Fruit fly (Drosophila melanogaster) whole organism, prepupa: ENCODE measurements around the gene CG42237.

Experiments used
- Blimp-1 ChIP-seq: fragments of 200-800 bp; sonication (Bioruptor generic); optimal IDR thresholded peaks from 3 replicates; lab custom pipeline; 2017; ENCODE audit warnings: missing biosample characterization, missing genetic modification characterization, mild to moderate bottlenecking, moderate library complexity, missing genetic modification reagents
- CG10631 ChIP-seq: fragments of 200-800 bp; sonication (Bioruptor generic); optimal IDR thresholded peaks from 2 replicates; lab custom pipeline; 2016; ENCODE audit warnings: missing biosample characterization, missing genetic modification characterization
- CG11294 ChIP-seq: fragments of 200-800 bp; sonication (Bioruptor generic); IDR thresholded peaks from 2 replicates; pipeline ENCODE4 v1.3.6; 2022; ENCODE audit warnings: missing biosample characterization, missing genetic modification characterization
- CG15336 ChIP-seq: fragments of 200-800 bp; sonication (Bioruptor generic); IDR thresholded peaks from 2 replicates; pipeline ENCODE4 v1.3.6; 2022; ENCODE audit warnings: missing biosample characterization, missing genetic modification characterization
- CG16779 ChIP-seq: fragments of 200-800 bp; sonication (Bioruptor generic); optimal IDR thresholded peaks from 3 replicates; lab custom pipeline; 2017; ENCODE audit warnings: missing biosample characterization, mild to moderate bottlenecking, missing genetic modification characterization
- CG31627 ChIP-seq: fragments of 200-800 bp; sonication (Bioruptor generic); optimal IDR thresholded peaks from 3 replicates; lab custom pipeline; 2016; ENCODE audit warnings: missing biosample characterization, missing genetic modification characterization
- CG32006 ChIP-seq: fragments of 200-800 bp; sonication (Bioruptor generic); optimal IDR thresholded peaks from 3 replicates; lab custom pipeline; 2017; ENCODE audit warnings: missing biosample characterization, mild to moderate bottlenecking, missing genetic modification characterization
- CG3919 ChIP-seq: fragments of 200-800 bp; sonication (Bioruptor generic); optimal IDR thresholded peaks from 3 replicates; lab custom pipeline; 2016; ENCODE audit warnings: missing biosample characterization, missing genetic modification characterization
- CG4318 ChIP-seq: fragments of 200-800 bp; sonication (Bioruptor generic); optimal IDR thresholded peaks from 3 replicates; lab custom pipeline; 2017; ENCODE audit warnings: missing biosample characterization, mild to moderate bottlenecking, missing genetic modification characterization
- CG6163 ChIP-seq: fragments of 200-800 bp; sonication (Bioruptor generic); IDR thresholded peaks from 3 replicates; pipeline ENCODE4 v1.3.6; 2022; ENCODE audit warnings: missing biosample characterization, missing genetic modification characterization
- CG6276 ChIP-seq: fragments of 200-800 bp; sonication (Bioruptor generic); optimal IDR thresholded peaks from 2 replicates; lab custom pipeline; 2017; ENCODE audit warnings: missing biosample characterization, mild to moderate bottlenecking, missing genetic modification characterization
- CG6854 ChIP-seq: fragments of 200-800 bp; sonication (Bioruptor generic); optimal IDR thresholded peaks from 2 replicates; lab custom pipeline; 2017; ENCODE audit warnings: missing biosample characterization, mild to moderate bottlenecking, missing genetic modification characterization
- CG7368 ChIP-seq: fragments of 200-800 bp; sonication (Bioruptor generic); optimal IDR thresholded peaks from 3 replicates; lab custom pipeline; 2016; ENCODE audit warnings: missing biosample characterization, missing genetic modification characterization
- CG8119 ChIP-seq: fragments of 200-800 bp; sonication (Bioruptor generic); IDR thresholded peaks from 3 replicates; pipeline ENCODE4 v1.3.6; 2022; ENCODE audit warnings: missing biosample characterization, missing genetic modification characterization
- Eip75B ChIP-seq: fragments of 200-800 bp; sonication (Bioruptor generic); optimal IDR thresholded peaks from 3 replicates; lab custom pipeline; 2016; ENCODE audit warnings: missing biosample characterization, missing genetic modification characterization
- Eip78C ChIP-seq: fragments of 200-800 bp; sonication (Bioruptor generic); peaks from one replicate; lab custom pipeline; 2016; ENCODE audit warnings: missing biosample characterization, missing genetic modification characterization
- Eip93F ChIP-seq: fragments of 200-800 bp; sonication (Bioruptor generic); optimal IDR thresholded peaks from 2 replicates; lab custom pipeline; 2016; ENCODE audit warnings: missing biosample characterization, mild to moderate bottlenecking, missing genetic modification characterization
- Gug ChIP-seq: fragments of 200-800 bp; sonication (Bioruptor generic); IDR thresholded peaks from 2 replicates; pipeline ENCODE4 v1.3.6; 2022; ENCODE audit warnings: missing biosample characterization, missing genetic modification characterization
- Hr38 ChIP-seq: sonication (Bioruptor generic); optimal IDR thresholded peaks from 2 replicates; lab custom pipeline; 2016; ENCODE audit warnings: missing biosample characterization, missing genetic modification characterization
- Hr39 ChIP-seq: fragments of 200-800 bp; sonication (Bioruptor generic); optimal IDR thresholded peaks from 2 replicates; lab custom pipeline; 2016; ENCODE audit warnings: missing biosample characterization, missing genetic modification characterization
- Hr4 ChIP-seq: fragments of 200-800 bp; sonication (Bioruptor generic); optimal IDR thresholded peaks from 3 replicates; lab custom pipeline; 2016; ENCODE audit warnings: missing biosample characterization, missing genetic modification characterization
- Lpt ChIP-seq: fragments of 200-800 bp; sonication (Bioruptor generic); optimal IDR thresholded peaks from 3 replicates; lab custom pipeline; 2016; ENCODE audit warnings: missing biosample characterization, missing genetic modification characterization
- OdsH ChIP-seq: fragments of 200-800 bp; sonication (Bioruptor generic); optimal IDR thresholded peaks from 3 replicates; lab custom pipeline; 2016; ENCODE audit warnings: missing biosample characterization, missing genetic modification characterization
- Sox102F ChIP-seq: fragments of 200-800 bp; sonication (Bioruptor generic); optimal IDR thresholded peaks from 2 replicates; lab custom pipeline; 2016; ENCODE audit warnings: missing biosample characterization, mild to moderate bottlenecking, missing genetic modification characterization
- achi ChIP-seq: fragments of 200-800 bp; sonication (Bioruptor generic); optimal IDR thresholded peaks from 3 replicates; lab custom pipeline; 2016; ENCODE audit warnings: missing biosample characterization, missing genetic modification characterization
- acj6 ChIP-seq: fragments of 200-800 bp; sonication (Bioruptor generic); optimal IDR thresholded peaks from 3 replicates; lab custom pipeline; 2016; ENCODE audit warnings: missing biosample characterization, missing genetic modification characterization
- cyc ChIP-seq: fragments of 200-800 bp; sonication (Bioruptor generic); optimal IDR thresholded peaks from 3 replicates; lab custom pipeline; 2016; ENCODE audit warnings: missing biosample characterization, missing genetic modification characterization
- dac ChIP-seq: fragments of 200-800 bp; sonication (Bioruptor generic); optimal IDR thresholded peaks from 2 replicates; lab custom pipeline; 2017; ENCODE audit warnings: missing biosample characterization, mild to moderate bottlenecking, missing genetic modification characterization
- dsx ChIP-seq: fragments of 200-800 bp; optimal IDR thresholded peaks from 3 replicates; lab custom pipeline; 2019; ENCODE audit warnings: missing biosample characterization, mild to moderate bottlenecking, missing genetic modification characterization, moderate library complexity; ENCODE audit not compliant: poor library complexity, severe bottlenecking
- eg ChIP-seq: fragments of 200-800 bp; sonication (Bioruptor generic); IDR thresholded peaks from 3 replicates; pipeline ENCODE4 v1.3.6; 2022; ENCODE audit warnings: missing biosample characterization, missing genetic modification characterization
- esn ChIP-seq: fragments of 200-800 bp; sonication (Bioruptor generic); optimal IDR thresholded peaks from 2 replicates; lab custom pipeline; 2016; ENCODE audit warnings: missing biosample characterization, mild to moderate bottlenecking, missing genetic modification characterization, moderate library complexity
- fkh ChIP-seq: fragments of 200-800 bp; sonication (Bioruptor generic); optimal IDR thresholded peaks from 3 replicates; lab custom pipeline; 2017; ENCODE audit warnings: missing biosample characterization, mild to moderate bottlenecking, missing genetic modification characterization, moderate library complexity
- lz ChIP-seq: fragments of 200-800 bp; sonication (Bioruptor generic); optimal IDR thresholded peaks from 3 replicates; lab custom pipeline; 2016; ENCODE audit warnings: missing biosample characterization, missing genetic modification characterization
- salr ChIP-seq, 2 experiments: fragments of 200-800 bp; sonication (Bioruptor generic); optimal IDR thresholded peaks; 3 replicates each; lab custom pipeline; 2016 to 2018; ENCODE audit warnings: missing biosample characterization in 2 of 2, missing genetic modification characterization in 2 of 2, mild to moderate bottlenecking in 1 of 2
- svp ChIP-seq: fragments of 200-800 bp; sonication (Bioruptor generic); peaks from one replicate; lab custom pipeline; 2016; ENCODE audit warnings: missing biosample characterization, missing genetic modification characterization
- topi ChIP-seq: fragments of 200-800 bp; sonication (Bioruptor generic); optimal IDR thresholded peaks from 3 replicates; lab custom pipeline; 2016; ENCODE audit warnings: missing biosample characterization, missing genetic modification characterization

Gene CG42237

DNA sequence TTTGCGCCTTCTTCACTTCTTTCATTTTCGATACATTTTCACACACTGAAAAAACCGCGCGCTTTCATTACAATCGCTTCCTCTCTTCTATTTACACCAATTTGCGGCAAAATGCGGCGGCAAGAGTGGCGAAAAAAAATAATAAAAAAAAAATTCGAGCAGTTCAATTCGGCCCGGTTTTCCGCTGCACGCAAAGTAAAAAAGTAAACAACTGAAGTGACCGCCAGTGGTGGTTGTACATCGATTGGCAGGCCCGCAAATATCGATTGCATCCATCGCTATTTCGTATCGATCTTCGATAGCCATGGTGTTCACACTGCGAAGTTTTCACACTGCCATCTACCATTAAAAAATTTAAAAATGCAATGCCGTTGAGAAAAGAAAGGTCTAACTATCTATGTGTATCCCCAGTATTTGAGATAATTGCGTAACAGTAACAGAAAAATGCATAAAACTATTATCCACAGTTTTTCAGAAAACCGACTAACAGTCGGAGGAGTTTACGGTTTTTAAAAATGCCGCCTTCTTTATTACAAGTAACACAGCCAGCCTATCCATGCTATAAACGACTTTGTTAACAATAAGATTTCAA is 2.6 kb upstream of the CG42237 start, which contains the start of gene Chpf (continued):
- TF ChIP-seq CG6854 (GFP tag; lab: Kevin White, UChicago) (no peak), cyc (GFP tag; lab: Kevin White, UChicago) (no peak), CG7368 (GFP tag; lab: Kevin White, UChicago) (no peak), Hr4 (GFP tag; lab: Kevin White, UChicago) (no peak), Lpt (GFP tag; lab: Kevin White, UChicago) (no peak), Hr38 (no peak), CG15336 (GFP tag; lab: Robert Waterston, UW) (no peak; the same call in 1 of the 2 replicates), topi (GFP tag; lab: Kevin White, UChicago) (peak; percentile 7), CG11294 (GFP tag; lab: Robert Waterston, UW) (no peak), Sox102F (GFP tag; lab: Kevin White, UChicago) (no peak), salr (GFP tag; optimal IDR thresholded peaks at IDR 0.05; lab: Kevin White, UChicago) (no peak), fkh (GFP tag; lab: Kevin White, UChicago) (peak; percentile 73), CG3919 (GFP tag; lab: Kevin White, UChicago) (no peak), Eip75B (GFP tag; lab: Kevin White, UChicago) (peak; percentile 7)

DNA sequence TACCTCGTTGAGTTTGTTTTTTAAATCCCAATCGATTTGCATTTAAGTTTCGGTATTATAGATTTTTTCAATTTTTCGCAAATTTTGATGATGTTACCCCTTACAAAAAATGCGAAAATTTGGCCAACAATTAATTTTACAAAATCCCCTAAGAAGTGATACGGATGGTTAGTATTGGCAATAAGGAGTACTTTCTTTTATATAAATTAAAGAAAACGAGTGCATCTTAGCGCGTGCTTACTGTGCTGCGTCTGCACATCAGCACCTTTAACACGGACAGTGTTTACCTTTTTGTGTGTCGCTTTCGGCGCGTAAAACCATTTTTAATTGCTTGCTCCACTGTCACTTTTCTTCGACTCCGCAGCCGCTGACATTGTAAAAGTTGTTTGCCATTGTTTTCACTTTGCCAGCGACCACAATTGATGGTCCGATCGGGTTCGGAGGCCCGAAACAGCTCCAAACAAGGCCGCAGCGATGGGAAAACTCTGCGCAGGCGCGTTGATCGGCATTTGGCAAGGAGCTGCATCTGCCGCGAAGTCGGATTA is 996 bp upstream of the CG42237 start:
- peak; percentile 52 for TF ChIP-seq Eip78C (GFP tag; lab: Kevin White, UChicago)
- no peak for TF ChIP-seq CG6854 (GFP tag; lab: Kevin White, UChicago)
- no peak for TF ChIP-seq CG31627 (GFP tag; lab: Kevin White, UChicago)
- TF ChIP-seq Hr4 (GFP tag; lab: Kevin White, UChicago): peak; percentile 44
- no peak for TF ChIP-seq acj6 (GFP tag; lab: Kevin White, UChicago)
- no peak for TF ChIP-seq Hr39 (GFP tag; lab: Kevin White, UChicago)
- TF ChIP-seq CG8119: 0 out of 3 replicates have a peak, but pooled peaks have one; percentile 20
- TF ChIP-seq Lpt (GFP tag; lab: Kevin White, UChicago): no peak
- no peak for TF ChIP-seq esn (GFP tag; lab: Kevin White, UChicago)
- TF ChIP-seq Eip93F (GFP tag; lab: Kevin White, UChicago): no peak
- TF ChIP-seq CG32006: peak; percentile 29
- TF ChIP-seq OdsH (GFP tag; lab: Kevin White, UChicago): no peak
- no peak for TF ChIP-seq Sox102F (GFP tag; lab: Kevin White, UChicago)
- TF ChIP-seq eg (GFP tag; lab: Robert Waterston, UW): 0 out of 3 replicates have a peak, but pooled peaks have one; percentile 21
- no peak for TF ChIP-seq Hr38
- TF ChIP-seq CG7368 (GFP tag; lab: Kevin White, UChicago): no peak
- peak; percentile 6 for TF ChIP-seq CG3919 (GFP tag; lab: Kevin White, UChicago)
- no peak for TF ChIP-seq CG10631 (GFP tag; lab: Kevin White, UChicago)
- TF ChIP-seq CG4318 (GFP tag; lab: Kevin White, UChicago): no peak
- no peak for TF ChIP-seq CG16779 (tag; lab: Kevin White, UChicago)
- no peak for TF ChIP-seq lz (GFP tag; lab: Kevin White, UChicago)
- no peak for TF ChIP-seq achi (GFP tag; lab: Kevin White, UChicago)
- TF ChIP-seq svp (GFP tag; lab: Kevin White, UChicago): peak; percentile 51
- TF ChIP-seq salr (GFP tag; optimal IDR thresholded peaks at IDR 0.05; lab: Kevin White, UChicago): no peak
- TF ChIP-seq Gug (GFP tag; lab: Robert Waterston, UW): no peak
- peak; percentile 29; the same call in 1 of the 3 replicates for TF ChIP-seq CG6163 (GFP tag; lab: Robert Waterston, UW)
- no peak for TF ChIP-seq dac (GFP tag; lab: Kevin White, UChicago)
- no peak for TF ChIP-seq CG6276 (GFP tag; lab: Kevin White, UChicago)
- no peak for TF ChIP-seq dsx (GFP tag; lab: Kevin White, UChicago)
- peak; percentile 51 for TF ChIP-seq Blimp-1 (GFP tag; lab: Kevin White, UChicago)
